Worm (Caenorhabditis elegans) whole organism, L1 larva: ENCODE measurements around the gene Y49E10.30.

Experiments used
- C04F5.9 ChIP-seq: sonication (generic microtip); optimal IDR thresholded peaks from 2 replicates; lab custom pipeline; 2016; ENCODE audit warnings: missing genetic modification characterization, missing compliant biosample characterization
- aly-2 ChIP-seq: fragments of 150-350 bp; optimal IDR thresholded peaks from 2 replicates; lab custom pipeline; 2014; ENCODE audit warnings: missing biosample characterization, missing genetic modification characterization
- ceh-88 ChIP-seq: fragments of 200-800 bp; sonication (Bioruptor generic); IDR thresholded peaks from 2 replicates; pipeline ENCODE4 v1.3.6; 2022; ENCODE audit warnings: missing genetic modification characterization, missing compliant biosample characterization
- fkh-10 ChIP-seq: sonication (generic microtip); optimal IDR thresholded peaks from 2 replicates; lab custom pipeline; 2017; ENCODE audit warnings: missing biosample characterization, missing genetic modification reagents, missing genetic modification characterization
- lsy-2 ChIP-seq, 2 experiments: fragments of 150-350 bp; optimal IDR thresholded peaks; 2 replicates each; lab custom pipeline; 2014; ENCODE audit warnings: missing biosample characterization in 2 of 2, missing genetic modification characterization in 2 of 2

DNA sequence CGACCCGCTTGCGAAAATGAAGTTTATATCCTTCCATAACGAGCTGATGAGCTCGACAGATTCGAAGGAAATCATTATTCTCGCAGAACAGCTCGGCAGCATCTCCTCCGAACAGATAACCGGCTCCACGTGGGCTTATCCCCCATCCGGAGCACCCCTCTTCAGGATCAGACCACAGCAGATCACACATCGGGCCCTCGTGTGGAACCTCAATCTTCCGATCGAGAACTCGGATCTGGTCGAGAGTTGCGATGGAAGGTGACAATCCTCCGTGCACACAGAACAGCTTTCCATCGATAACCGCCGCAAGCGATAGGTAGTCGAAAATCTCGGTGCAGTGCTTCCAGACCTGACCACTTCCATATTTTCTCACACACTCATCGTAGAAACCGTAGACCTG lies 11.1 kb upstream of the Y49E10.30 start:
- TF ChIP-seq C04F5.9 (tag; lab: Kevin White, UChicago) (no peak), ceh-88 (GFP tag; lab: Robert Waterston, UW) (no peak), fkh-10 (no peak), aly-2 (no peak), lsy-2 (tag; optimal IDR thresholded peaks at IDR 0.05; lab: Kevin White, UChicago) (no peak)
